Worm (Caenorhabditis elegans) whole organism, L1 larva: ENCODE results near the gene F08D12.7.
A peak's percentile ranks its signal among the peaks of the same experiment; 100 is the strongest.

ENCODE experiments used
- ces-1 ChIP-seq: fragments of 150-350 bp; optimal IDR thresholded peaks from 2 replicates; lab custom pipeline; 2014; ENCODE audit warnings: missing biosample characterization, missing genetic modification reagents, missing genetic modification characterization
- fos-1 ChIP-seq: fragments of 150-350 bp; optimal IDR thresholded peaks from 2 replicates; lab custom pipeline; 2014; ENCODE audit warnings: missing biosample characterization, missing genetic modification characterization
- lin-39 ChIP-seq: fragments of 150-350 bp; optimal IDR thresholded peaks from 2 replicates; lab custom pipeline; 2014; ENCODE audit warnings: missing biosample characterization, missing genetic modification reagents, missing genetic modification characterization
- nhr-77 ChIP-seq: fragments of 150-350 bp; optimal IDR thresholded peaks from 2 replicates; lab custom pipeline; 2014; ENCODE audit warnings: missing biosample characterization, missing genetic modification characterization
- tbx-2 ChIP-seq: sonication (generic microtip); optimal IDR thresholded peaks from 2 replicates; lab custom pipeline; 2016; ENCODE audit warnings: missing genetic modification characterization, missing compliant biosample characterization
- tlp-1 ChIP-seq: fragments of 150-350 bp; optimal IDR thresholded peaks from 2 replicates; lab custom pipeline; 2014; ENCODE audit warnings: missing biosample characterization, missing genetic modification characterization
- unc-62 ChIP-seq: fragments of 150-350 bp; optimal IDR thresholded peaks from 2 replicates; lab custom pipeline; 2014; ENCODE audit warnings: missing biosample characterization, missing genetic modification reagents, missing genetic modification characterization
- ztf-11 ChIP-seq, 2 experiments: sonication (generic microtip); optimal IDR thresholded peaks; 2 replicates each; lab custom pipeline; 2016 to 2017; ENCODE audit warnings: missing genetic modification characterization in 2 of 2, missing biosample characterization in 1 of 2, missing compliant biosample characterization in 1 of 2

- TF ChIP-seq tlp-1 (tag; lab: Kevin White, UChicago) (no peak), ztf-11 (tag; optimal IDR thresholded peaks at IDR 0.05; lab: Kevin White, UChicago) (no peak), ces-1 (GFP tag; lab: Kevin White, UChicago) (no peak), unc-62 (no peak), lin-39 (no peak), nhr-77 (tag; lab: Kevin White, UChicago) (no peak), tbx-2 (tag; lab: Kevin White, UChicago) (peak; percentile 22), fos-1 (tag; lab: Kevin White, UChicago) (no peak)
Measured at ce11 chrII:2804949-2805348, 36.0 kb upstream of the F08D12.7 start.
